Worm (Caenorhabditis elegans): Measurements from ENCODE around the gene F54F7.6.

DNA sequence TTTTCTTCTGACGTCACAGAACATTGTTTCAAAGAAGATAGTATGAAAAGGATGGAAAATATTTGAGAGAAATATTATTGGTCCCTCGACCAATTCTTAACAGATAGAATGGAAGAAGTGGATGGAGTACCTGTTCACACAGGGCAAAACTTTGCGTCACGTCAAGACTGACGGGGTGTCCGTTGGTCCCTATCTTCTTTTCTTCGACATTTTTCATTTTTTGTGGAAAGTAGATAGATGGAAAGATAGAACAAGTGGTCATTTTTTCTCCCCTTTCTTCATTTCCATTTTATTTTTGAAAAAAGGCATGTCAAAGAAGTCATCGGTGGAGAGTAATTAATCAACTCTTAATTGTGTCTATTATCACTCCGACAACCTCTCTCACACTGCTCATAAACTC lies 46.5 kb upstream of the F54F7.6 start:
- no peak for TF ChIP-seq lin-11 (tag; optimal IDR thresholded peaks at IDR 0.05)
- no peak for TF ChIP-seq fos-1 (tag; optimal IDR thresholded peaks at IDR 0.05)
- TF ChIP-seq nhr-21 (tag; optimal IDR thresholded peaks at IDR 0.05): no peak
- TF ChIP-seq elt-1 (tag; optimal IDR thresholded peaks at IDR 0.05): no peak
- TF ChIP-seq lsy-2 (tag; optimal IDR thresholded peaks at IDR 0.05): no peak

Measured in whole organism, L2 larva.